Fruit fly (Drosophila melanogaster): ENCODE measurements around the gene CG44215.

CG44215 gene

dm6 chr3R:14108158-14108921, 45.9 kb downstream of the CG44215 start, which contains the start of gene CG12402 (continued):
- TF ChIP-seq chif (GFP tag; optimal IDR thresholded peaks at IDR 0.05) = peak; percentile 59 to 60
- peak; percentile 30 for TF ChIP-seq CG15479 (GFP tag; optimal IDR thresholded peaks at IDR 0.05)
- no peak for TF ChIP-seq CG3838 (GFP tag; optimal IDR thresholded peaks at IDR 0.05)
- no peak for TF ChIP-seq YL-1 (GFP tag; optimal IDR thresholded peaks at IDR 0.05)
- peak; percentile 36 for TF ChIP-seq pho (GFP tag; optimal IDR thresholded peaks at IDR 0.05)
- peak; percentile 57 for TF ChIP-seq MTF-1 (GFP tag; optimal IDR thresholded peaks at IDR 0.05; ENCODE audit: borderline replicate concordance)
- TF ChIP-seq Lpt (GFP tag; optimal IDR thresholded peaks at IDR 0.05) = no peak
- peak; percentile 82 for TF ChIP-seq Blimp-1 (GFP tag; optimal IDR thresholded peaks at IDR 0.05)
- peak; percentile 85 for TF ChIP-seq CG18262 (tag; optimal IDR thresholded peaks at IDR 0.05)

DNA sequence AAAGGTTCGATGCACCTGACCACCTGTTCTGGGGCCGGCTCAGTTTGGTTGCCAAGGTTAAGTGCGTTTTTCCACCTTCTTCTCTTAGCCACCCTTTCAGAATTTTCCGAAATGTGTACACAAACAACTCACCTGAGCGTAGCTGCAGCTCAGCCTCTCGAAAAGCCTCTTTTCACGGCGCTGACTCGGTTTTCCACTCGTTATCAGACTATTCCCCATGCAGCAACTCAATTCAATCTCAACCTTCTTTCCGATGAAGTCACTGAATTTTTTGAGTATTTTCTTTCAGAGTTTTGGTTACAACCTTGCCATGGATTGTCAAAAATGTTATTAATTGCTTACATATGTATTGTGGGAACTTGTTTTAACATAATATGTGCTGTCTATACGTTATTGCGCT, 46.6 kb downstream of the CG44215 start:
- TF ChIP-seq z (GFP tag; IDR thresholded peaks at IDR 0.05) = peak; percentile 93
- no peak for TF ChIP-seq CG3407 (GFP tag; optimal IDR thresholded peaks at IDR 0.05)

Data from whole organism, embryonic.